Fruit fly (Drosophila melanogaster): Measurements from ENCODE around the gene Elys.

DNA sequence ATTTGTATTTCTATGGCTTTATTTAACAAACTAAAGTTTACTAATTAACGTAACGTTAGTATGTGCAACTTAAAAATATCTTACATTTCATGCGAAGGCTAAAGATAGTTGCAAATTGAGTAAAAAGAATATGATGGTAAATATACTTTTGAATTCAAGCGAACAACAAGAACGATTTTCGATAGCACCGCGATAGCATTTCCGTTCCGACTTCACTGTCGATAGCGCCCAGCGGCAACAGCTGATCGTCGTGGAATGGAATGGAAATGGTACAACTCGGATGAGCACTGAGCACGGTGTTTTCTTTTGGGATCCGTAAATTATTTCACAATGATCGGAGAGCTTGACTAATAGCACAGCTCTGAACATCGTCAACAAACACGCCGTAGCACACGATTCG is 38.6 kb upstream of the Elys start:
- TF ChIP-seq Max (GFP tag; optimal IDR thresholded peaks at IDR 0.05) (no peak), Gug (GFP tag; IDR thresholded peaks at IDR 0.05) (no peak), fru (optimal IDR thresholded peaks at IDR 0.05) (no peak), CG6689 (GFP tag; IDR thresholded peaks at IDR 0.05) (no peak), CG7786 (GFP tag; optimal IDR thresholded peaks at IDR 0.05) (no peak), CG16779 (GFP tag; IDR thresholded peaks at IDR 0.05) (no peak), CG7556 (GFP tag; optimal IDR thresholded peaks at IDR 0.05) (peak; percentile 10)

All from whole organism, embryonic.